Fruit fly (Drosophila melanogaster) whole organism, embryonic: Measurements from ENCODE around the gene mahe.
A peak's percentile ranks its signal among the peaks of the same experiment; 100 is the strongest.

Source experiments
- Abd-B ChIP-seq: fragments of 200-800 bp; sonication (Bioruptor generic); optimal IDR thresholded peaks from 2 replicates; lab custom pipeline; 2018; ENCODE audit warnings: missing biosample characterization, mild to moderate bottlenecking, missing genetic modification characterization, moderate library complexity
- C15 ChIP-seq: fragments of 200-800 bp; sonication (Bioruptor generic); IDR thresholded peaks from 3 replicates; pipeline ENCODE4 v1.3.6; 2022; ENCODE audit warnings: missing biosample characterization, missing genetic modification characterization
- CG10267 ChIP-seq: fragments of 200-800 bp; sonication (Bioruptor generic); optimal IDR thresholded peaks from 2 replicates; lab custom pipeline; 2018; ENCODE audit warnings: missing biosample characterization, mild to moderate bottlenecking, missing genetic modification characterization, moderate library complexity
- CG10959 ChIP-seq: fragments of 200-800 bp; sonication (Bioruptor generic); IDR thresholded peaks from 2 replicates; pipeline ENCODE4 v1.3.6; 2022; ENCODE audit warnings: missing biosample characterization, missing genetic modification characterization
- CG15011 ChIP-seq: fragments of 200-800 bp; sonication (Bioruptor generic); optimal IDR thresholded peaks from 3 replicates; lab custom pipeline; 2018; ENCODE audit warnings: missing biosample characterization, mild to moderate bottlenecking, missing genetic modification characterization
- CG1529 ChIP-seq: fragments of 200-800 bp; sonication (Bioruptor generic); optimal IDR thresholded peaks from 3 replicates; lab custom pipeline; 2018; ENCODE audit warnings: missing biosample characterization, missing genetic modification characterization
- CG16815 ChIP-seq: fragments of 200-800 bp; sonication (Bioruptor generic); optimal IDR thresholded peaks from 3 replicates; lab custom pipeline; 2017; ENCODE audit warnings: missing biosample characterization, mild to moderate bottlenecking, missing genetic modification characterization
- CG18599 ChIP-seq: fragments of 200-800 bp; sonication (Bioruptor generic); optimal IDR thresholded peaks from 3 replicates; lab custom pipeline; 2017; ENCODE audit warnings: missing biosample characterization, missing genetic modification characterization, mild to moderate bottlenecking, moderate library complexity, missing genetic modification reagents
- CG18619 ChIP-seq: fragments of 200-800 bp; sonication (Bioruptor generic); optimal IDR thresholded peaks from 3 replicates; lab custom pipeline; 2017; ENCODE audit warnings: missing biosample characterization, mild to moderate bottlenecking, missing genetic modification characterization
- CG2116 ChIP-seq: fragments of 200-800 bp; sonication (Bioruptor generic); optimal IDR thresholded peaks from 3 replicates; lab custom pipeline; 2018; ENCODE audit warnings: missing biosample characterization, mild to moderate bottlenecking, missing genetic modification characterization
- CG2678 ChIP-seq: fragments of 200-800 bp; sonication (Bioruptor generic); optimal IDR thresholded peaks from 3 replicates; lab custom pipeline; 2019; ENCODE audit warnings: missing biosample characterization, mild to moderate bottlenecking, missing genetic modification characterization, moderate library complexity
- CG32767 ChIP-seq: fragments of 200-800 bp; sonication (Bioruptor generic); IDR thresholded peaks from 2 replicates; pipeline ENCODE4 v1.3.6; 2022; ENCODE audit warnings: missing biosample characterization, missing genetic modification characterization
- CG4424 ChIP-seq: fragments of 200-800 bp; sonication (Bioruptor generic); optimal IDR thresholded peaks from 3 replicates; lab custom pipeline; 2016; ENCODE audit warnings: missing biosample characterization, missing genetic modification characterization
- CG6813 ChIP-seq: fragments of 200-800 bp; sonication (Bioruptor generic); optimal IDR thresholded peaks from 2 replicates; lab custom pipeline; 2017; ENCODE audit warnings: missing biosample characterization, missing genetic modification characterization, mild to moderate bottlenecking, moderate library complexity, missing genetic modification reagents
- CG7963 ChIP-seq: fragments of 200-800 bp; sonication (Bioruptor generic); IDR thresholded peaks from 3 replicates; pipeline ENCODE4 v1.3.6; 2022; ENCODE audit warnings: missing biosample characterization, missing genetic modification characterization; ENCODE audit not compliant: partially characterized antibody
- CG8089 ChIP-seq: fragments of 200-800 bp; sonication (Bioruptor generic); optimal IDR thresholded peaks from 3 replicates; lab custom pipeline; 2016; ENCODE audit warnings: missing biosample characterization, missing genetic modification characterization
- CG9876 ChIP-seq: fragments of 200-800 bp; sonication (Bioruptor generic); optimal IDR thresholded peaks from 2 replicates; lab custom pipeline; 2016; ENCODE audit warnings: missing biosample characterization, missing genetic modification characterization
- Chrac-16 ChIP-seq: fragments of 200-800 bp; sonication (Bioruptor generic); optimal IDR thresholded peaks from 3 replicates; lab custom pipeline; 2016; ENCODE audit warnings: missing biosample characterization, missing genetic modification characterization
- Dll ChIP-seq: fragments of 200-800 bp; sonication (Bioruptor generic); IDR thresholded peaks from 4 replicates; pipeline ENCODE4 v1.3.6; 2022; ENCODE audit warnings: missing biosample characterization, missing genetic modification characterization; ENCODE audit not compliant: partially characterized antibody
- HLH54F ChIP-seq: fragments of 200-800 bp; sonication (Bioruptor generic); optimal IDR thresholded peaks from 3 replicates; lab custom pipeline; 2016; ENCODE audit warnings: missing biosample characterization, missing genetic modification characterization
- HLHmδ ChIP-seq: fragments of 200-800 bp; sonication (Bioruptor generic); optimal IDR thresholded peaks from 2 replicates; lab custom pipeline; 2018; ENCODE audit warnings: missing biosample characterization, mild to moderate bottlenecking, missing genetic modification characterization, moderate library complexity
- Nf-YB ChIP-seq: fragments of 200-800 bp; sonication (Bioruptor generic); optimal IDR thresholded peaks from 3 replicates; lab custom pipeline; 2019; ENCODE audit warnings: missing biosample characterization, mild to moderate bottlenecking, missing genetic modification characterization, moderate library complexity
- NfI ChIP-seq: fragments of 200-800 bp; sonication (Bioruptor generic); optimal IDR thresholded peaks from 3 replicates; lab custom pipeline; 2018; ENCODE audit warnings: missing biosample characterization, mild to moderate bottlenecking, missing genetic modification characterization, moderate library complexity
- Rfx ChIP-seq: fragments of 200-800 bp; sonication (Bioruptor generic); IDR thresholded peaks from 2 replicates; pipeline ENCODE4 v1.3.6; 2022; ENCODE audit warnings: missing biosample characterization, missing genetic modification characterization
- Rx ChIP-seq: fragments of 200-800 bp; sonication (Bioruptor generic); IDR thresholded peaks from 2 replicates; pipeline ENCODE4 v1.3.6; 2022; ENCODE audit warnings: missing biosample characterization, missing genetic modification characterization
- Stat92E ChIP-seq, 3 experiments: fragments of >200 bp in 2 of 3; fragments of 200-800 bp in 1 of 3; sonication (Bioruptor generic) in 1 of 3; optimal IDR thresholded peaks; 2 replicates each; lab custom pipeline; 2017 to 2019; ENCODE audit warnings: missing biosample characterization in 3 of 3, missing genetic modification characterization in 3 of 3, mild to moderate bottlenecking in 1 of 3, moderate library complexity in 1 of 3
- ase ChIP-seq: fragments of 200-800 bp; sonication (Bioruptor generic); IDR thresholded peaks from 3 replicates; pipeline ENCODE4 v1.3.6; 2022; ENCODE audit warnings: missing biosample characterization, missing genetic modification characterization
- bbx ChIP-seq: fragments of 200-800 bp; sonication (Bioruptor generic); IDR thresholded peaks from 2 replicates; pipeline ENCODE4 v1.3.6; 2022; ENCODE audit warnings: missing biosample characterization, missing genetic modification characterization; ENCODE audit not compliant: partially characterized antibody
- cato ChIP-seq: fragments of 200-800 bp; sonication (Bioruptor generic); optimal IDR thresholded peaks from 2 replicates; lab custom pipeline; 2016; ENCODE audit warnings: missing biosample characterization, missing genetic modification characterization, borderline replicate concordance
- dimm ChIP-seq: fragments of 200-800 bp; sonication (Bioruptor generic); IDR thresholded peaks from 2 replicates; pipeline ENCODE4 v1.3.6; 2022; ENCODE audit warnings: missing biosample characterization, missing genetic modification characterization
- dm ChIP-seq: fragments of 200-800 bp; sonication (Bioruptor generic); optimal IDR thresholded peaks from 3 replicates; lab custom pipeline; 2016; ENCODE audit warnings: missing biosample characterization, missing genetic modification characterization
- esg ChIP-seq: fragments of 200-800 bp; sonication (Bioruptor generic); conservative IDR thresholded peaks from 2 replicates; pipeline ENCODE4 v1.3.6; 2022; ENCODE audit warnings: missing biosample characterization, missing genetic modification characterization
- eve ChIP-seq, 2 experiments: fragments of >200 bp; optimal IDR thresholded peaks; 2 replicates each; lab custom pipeline; 2017; ENCODE audit warnings: missing biosample characterization in 2 of 2, missing genetic modification characterization in 2 of 2
- ewg ChIP-seq: fragments of 200-800 bp; sonication (Bioruptor generic); optimal IDR thresholded peaks from 3 replicates; lab custom pipeline; 2017; ENCODE audit warnings: mild to moderate bottlenecking, missing biosample characterization, missing genetic modification reagents, missing genetic modification characterization
- exex ChIP-seq: fragments of 200-800 bp; sonication (Bioruptor generic); optimal IDR thresholded peaks from 4 replicates; lab custom pipeline; 2018; ENCODE audit warnings: missing biosample characterization, mild to moderate bottlenecking, missing genetic modification characterization, moderate library complexity
- fru ChIP-seq: fragments of >200 bp; optimal IDR thresholded peaks from 2 replicates; lab custom pipeline; 2017
- gsb ChIP-seq: fragments of 200-800 bp; sonication (Bioruptor generic); IDR thresholded peaks from 2 replicates; pipeline ENCODE4 v1.3.6; 2022; ENCODE audit warnings: missing biosample characterization, missing genetic modification characterization
- her ChIP-seq: fragments of 200-800 bp; sonication (Bioruptor generic); optimal IDR thresholded peaks from 2 replicates; lab custom pipeline; 2016; ENCODE audit warnings: missing biosample characterization, missing genetic modification characterization
- inv ChIP-seq: fragments of 200-800 bp; sonication (Bioruptor generic); IDR thresholded peaks from 2 replicates; pipeline ENCODE4 v1.3.6; 2022; ENCODE audit warnings: missing biosample characterization, missing genetic modification characterization; ENCODE audit not compliant: partially characterized antibody
- lov ChIP-seq, 2 experiments: fragments of 200-800 bp in 1 of 2; fragments of >200 bp in 1 of 2; sonication (Bioruptor generic) in 1 of 2; IDR thresholded peaks in 1 of 2; optimal IDR thresholded peaks in 1 of 2; 2 replicates in 1 of 2; 3 replicates in 1 of 2; pipeline versions ENCODE4 v1.3.6 to Lab custom; 2017 to 2022; ENCODE audit warnings: missing biosample characterization in 1 of 2, missing genetic modification characterization in 1 of 2
- mld ChIP-seq: fragments of 200-800 bp; sonication (Bioruptor generic); IDR thresholded peaks from 3 replicates; pipeline ENCODE4 v1.3.6; 2022; ENCODE audit warnings: missing biosample characterization, missing genetic modification characterization; ENCODE audit not compliant: partially characterized antibody
- org-1 ChIP-seq: fragments of 200-800 bp; sonication (Bioruptor generic); optimal IDR thresholded peaks from 2 replicates; lab custom pipeline; 2017; ENCODE audit warnings: missing biosample characterization, missing genetic modification characterization
- prd ChIP-seq, 3 experiments: fragments of >200 bp in 2 of 3; fragments of 200-800 bp in 1 of 3; sonication (Bioruptor generic) in 1 of 3; optimal IDR thresholded peaks in 2 of 3; IDR thresholded peaks in 1 of 3; 2 replicates in 2 of 3; 3 replicates in 1 of 3; pipeline versions ENCODE4 v1.3.6 to Lab custom; 2017 to 2022; ENCODE audit warnings: missing biosample characterization in 1 of 3, missing genetic modification characterization in 1 of 3
- salm ChIP-seq: fragments of 200-800 bp; sonication (Bioruptor generic); optimal IDR thresholded peaks from 2 replicates; lab custom pipeline; 2018; ENCODE audit warnings: missing biosample characterization, mild to moderate bottlenecking, missing genetic modification characterization
- sens ChIP-seq: fragments of 200-800 bp; sonication (Bioruptor generic); peaks from one replicate; lab custom pipeline; 2016; ENCODE audit warnings: missing biosample characterization, missing genetic modification characterization
- sens-2 ChIP-seq: fragments of 200-800 bp; sonication (Bioruptor generic); IDR thresholded peaks from 2 replicates; pipeline ENCODE4 v1.3.6; 2022; ENCODE audit warnings: missing biosample characterization, missing genetic modification characterization
- tll ChIP-seq, 2 experiments: fragments of 200-800 bp in 1 of 2; fragments of >200 bp in 1 of 2; sonication (Bioruptor generic) in 1 of 2; optimal IDR thresholded peaks; 2 replicates each; lab custom pipeline; 2017 to 2019; ENCODE audit warnings: missing biosample characterization in 2 of 2, missing genetic modification characterization in 2 of 2, mild to moderate bottlenecking in 1 of 2, moderate library complexity in 1 of 2
- unc-4 ChIP-seq: fragments of 200-800 bp; sonication (Bioruptor generic); IDR thresholded peaks from 2 replicates; pipeline ENCODE4 v1.3.6; 2022; ENCODE audit warnings: missing biosample characterization, missing genetic modification characterization; ENCODE audit not compliant: partially characterized antibody
- zfh1 ChIP-seq: fragments of 200-800 bp; sonication (Bioruptor generic); IDR thresholded peaks from 3 replicates; pipeline ENCODE4 v1.3.6; 2022; ENCODE audit warnings: missing biosample characterization, missing genetic modification characterization

mahe gene

DNA sequence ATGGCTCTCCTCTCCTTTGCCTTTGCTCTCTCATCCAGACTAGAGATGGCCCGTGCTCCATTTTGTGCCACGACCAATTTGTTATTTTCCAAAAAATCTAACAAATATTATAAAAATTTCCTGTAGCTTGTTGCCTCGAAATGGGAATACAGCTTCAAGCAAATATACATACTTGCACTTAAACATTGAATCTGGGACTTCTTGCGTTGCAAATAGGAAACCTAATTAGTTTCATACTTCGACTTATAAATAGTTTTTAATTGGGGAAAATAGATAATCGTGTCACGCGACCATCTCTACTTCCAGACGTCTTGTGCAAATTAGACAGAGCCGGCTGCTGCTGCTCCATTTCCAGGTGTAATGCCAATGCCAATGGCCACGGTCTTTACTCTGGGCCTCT is 39.2 kb upstream of the mahe start (continued):
- TF ChIP-seq CG8089 (no peak), Rfx (GFP tag; lab: Robert Waterston, UW) (peak; percentile 54), mld (GFP tag; lab: Robert Waterston, UW) (no peak), CG2116 (GFP tag; lab: Kevin White, UChicago) (no peak), HLH54F (GFP tag; lab: Kevin White, UChicago) (peak; percentile 37), sens-2 (GFP tag; lab: Robert Waterston, UW) (no peak), esg (GFP tag; lab: Robert Waterston, UW) (peak; percentile 32; the same call in 1 of the 2 replicates), prd (optimal IDR thresholded peaks at IDR 0.05; lab: Kevin White, UChicago) (no peak), prd (GFP tag; IDR thresholded peaks at IDR 0.05; lab: Robert Waterston, UW) (no peak; the same call in 1 of the 3 replicates), org-1 (peak; percentile 39), exex (tag; lab: Kevin White, UChicago) (peak; percentile 11), CG18599 (peak; percentile 79), CG9876 (GFP tag; lab: Kevin White, UChicago) (no peak), cato (GFP tag; lab: Kevin White, UChicago) (no peak), dimm (GFP tag; lab: Robert Waterston, UW) (no peak), tll (GFP tag; optimal IDR thresholded peaks at IDR 0.05; lab: Kevin White, UChicago) (no peak), CG32767 (no peak), CG18619 (GFP tag; lab: Kevin White, UChicago) (peak; percentile 44), CG10959 (GFP tag; lab: Robert Waterston, UW) (no peak), ase (GFP tag; lab: Robert Waterston, UW) (no peak), CG2678 (tag; lab: Kevin White, UChicago) (peak; percentile 73), fru (lab: Kevin White, UChicago) (no peak), CG1529 (GFP tag; lab: Kevin White, UChicago) (peak; percentile 28), Dll (GFP tag; lab: Robert Waterston, UW) (peak; percentile 83), sens (peak; percentile 90), CG16815 (GFP tag; lab: Kevin White, UChicago) (no peak), eve (GFP tag; optimal IDR thresholded peaks at IDR 0.05; lab: Kevin White, UChicago) (peak in 1 of 2 experiments; percentile 53), Nf-YB (no peak), Abd-B (GFP tag; lab: Kevin White, UChicago) (peak; percentile 43), CG10267 (tag; lab: Kevin White, UChicago) (peak; percentile 35), salm (tag; lab: Kevin White, UChicago) (no peak), C15 (no peak), CG7963 (GFP tag; lab: Robert Waterston, UW) (no peak), bbx (GFP tag; lab: Robert Waterston, UW) (no peak), ewg (GFP tag; lab: Kevin White, UChicago) (no peak), zfh1 (peak; percentile 38; the same call in 2 of the 3 replicates), Rx (no peak), her (no peak), unc-4 (GFP tag; lab: Robert Waterston, UW) (peak; percentile 67; the same call in 1 of the 2 replicates), CG15011 (GFP tag; lab: Kevin White, UChicago) (peak; percentile 45), dm (no peak), HLHmδ (GFP tag; lab: Kevin White, UChicago) (no peak), CG4424 (GFP tag; lab: Kevin White, UChicago) (peak; percentile 46), lov (optimal IDR thresholded peaks at IDR 0.05; lab: Kevin White, UChicago) (no peak), lov (GFP tag; IDR thresholded peaks at IDR 0.05; lab: Robert Waterston, UW) (no peak), inv (GFP tag; lab: Robert Waterston, UW) (peak; percentile 28; the same call in 1 of the 2 replicates), gsb (GFP tag; lab: Robert Waterston, UW) (no peak), Stat92E (GFP tag; optimal IDR thresholded peaks at IDR 0.05; lab: Kevin White, UChicago) (no peak), Chrac-16 (GFP tag; lab: Kevin White, UChicago) (no peak), NfI (GFP tag; lab: Kevin White, UChicago) (peak; percentile 45), CG6813 (GFP tag; lab: Kevin White, UChicago) (peak; percentile 12)
